Fruit fly (Drosophila melanogaster) whole organism, embryonic: ENCODE results near the gene Rab40.
A peak's percentile ranks its signal among the peaks of the same experiment; 100 is the strongest.

Experiments
- Awh ChIP-seq: fragments of 200-800 bp; sonication (Bioruptor generic); IDR thresholded peaks from 2 replicates; pipeline ENCODE4, ENCODE4 v1.3.6; 2022; ENCODE audit warnings: missing biosample characterization, missing genetic modification characterization
- CG11723 ChIP-seq: fragments of 200-800 bp; sonication (Bioruptor generic); optimal IDR thresholded peaks from 2 replicates; lab custom pipeline; 2017; ENCODE audit warnings: missing biosample characterization, mild to moderate bottlenecking, missing genetic modification characterization
- CG12219 ChIP-seq: fragments of 200-800 bp; sonication (Bioruptor generic); optimal IDR thresholded peaks from 3 replicates; lab custom pipeline; 2018; ENCODE audit warnings: missing biosample characterization, mild to moderate bottlenecking, missing genetic modification characterization
- CG12942 ChIP-seq: fragments of 200-800 bp; sonication (Bioruptor generic); optimal IDR thresholded peaks from 3 replicates; lab custom pipeline; 2016; ENCODE audit warnings: missing biosample characterization, missing genetic modification characterization
- CG13296 ChIP-seq: fragments of 200-800 bp; sonication (Bioruptor generic); optimal IDR thresholded peaks from 3 replicates; lab custom pipeline; 2018; ENCODE audit warnings: missing biosample characterization, mild to moderate bottlenecking, missing genetic modification characterization
- CG15073 ChIP-seq: fragments of 200-800 bp; sonication (Bioruptor generic); optimal IDR thresholded peaks from 2 replicates; lab custom pipeline; 2016; ENCODE audit warnings: missing biosample characterization, missing genetic modification characterization
- CG2712 ChIP-seq: fragments of 200-800 bp; optimal IDR thresholded peaks from 3 replicates; lab custom pipeline; 2019; ENCODE audit warnings: missing biosample characterization, mild to moderate bottlenecking, missing genetic modification characterization, moderate library complexity
- CG2889 ChIP-seq: fragments of 200-800 bp; sonication (Bioruptor generic); IDR thresholded peaks from 3 replicates; pipeline ENCODE4 v1.3.6; 2022; ENCODE audit warnings: missing biosample characterization, missing genetic modification characterization
- CG3065 ChIP-seq: fragments of 200-800 bp; sonication (Bioruptor generic); optimal IDR thresholded peaks from 2 replicates; lab custom pipeline; 2016; ENCODE audit warnings: missing biosample characterization, missing genetic modification characterization
- CG31388 ChIP-seq: fragments of 200-800 bp; sonication (Bioruptor generic); optimal IDR thresholded peaks from 2 replicates; lab custom pipeline; 2016; ENCODE audit warnings: missing biosample characterization, missing genetic modification characterization
- CG33213 ChIP-seq: fragments of 200-800 bp; sonication (Bioruptor generic); optimal IDR thresholded peaks from 3 replicates; lab custom pipeline; 2016; ENCODE audit warnings: missing biosample characterization, missing genetic modification characterization
- CG6654 ChIP-seq: fragments of 200-800 bp; sonication (Bioruptor generic); optimal IDR thresholded peaks from 2 replicates; lab custom pipeline; 2017; ENCODE audit warnings: missing biosample characterization, mild to moderate bottlenecking, missing genetic modification characterization
- CG6765 ChIP-seq: fragments of 200-800 bp; sonication (Bioruptor generic); optimal IDR thresholded peaks from 3 replicates; lab custom pipeline; 2017; ENCODE audit warnings: missing biosample characterization, mild to moderate bottlenecking, missing genetic modification characterization
- CG7987 ChIP-seq: fragments of 200-800 bp; sonication (Bioruptor generic); optimal IDR thresholded peaks from 2 replicates; lab custom pipeline; 2018; ENCODE audit warnings: missing biosample characterization, mild to moderate bottlenecking, missing genetic modification characterization, moderate library complexity
- CG9609 ChIP-seq: fragments of 200-800 bp; sonication (Bioruptor generic); optimal IDR thresholded peaks from 3 replicates; lab custom pipeline; 2016; ENCODE audit warnings: missing biosample characterization, missing genetic modification characterization
- Chrac-16 ChIP-seq: fragments of 200-800 bp; sonication (Bioruptor generic); optimal IDR thresholded peaks from 3 replicates; lab custom pipeline; 2016; ENCODE audit warnings: missing biosample characterization, missing genetic modification characterization
- Dip2 ChIP-seq: fragments of 200-800 bp; sonication (Bioruptor generic); IDR thresholded peaks from 2 replicates; pipeline ENCODE4 v1.3.6; 2022; ENCODE audit warnings: missing biosample characterization, missing genetic modification characterization
- ERR ChIP-seq: fragments of 200-800 bp; sonication (Bioruptor generic); optimal IDR thresholded peaks from 2 replicates; lab custom pipeline; 2016; ENCODE audit warnings: missing biosample characterization, missing genetic modification characterization
- Ets65A ChIP-seq: fragments of 200-800 bp; sonication (Bioruptor generic); peaks from one replicate; lab custom pipeline; 2016; ENCODE audit warnings: missing biosample characterization, missing genetic modification characterization
- Fer2 ChIP-seq: fragments of 200-800 bp; sonication (Bioruptor generic); optimal IDR thresholded peaks from 2 replicates; lab custom pipeline; 2018; ENCODE audit warnings: missing biosample characterization, mild to moderate bottlenecking, missing genetic modification characterization, moderate library complexity
- HLH54F ChIP-seq: fragments of 200-800 bp; sonication (Bioruptor generic); optimal IDR thresholded peaks from 3 replicates; lab custom pipeline; 2016; ENCODE audit warnings: missing biosample characterization, missing genetic modification characterization
- Hand ChIP-seq: fragments of 200-800 bp; sonication (Bioruptor generic); optimal IDR thresholded peaks from 2 replicates; lab custom pipeline; 2017; ENCODE audit warnings: mild to moderate bottlenecking, missing biosample characterization, missing genetic modification reagents, missing genetic modification characterization
- Hmr ChIP-seq: fragments of 200-800 bp; sonication (Bioruptor generic); optimal IDR thresholded peaks from 3 replicates; lab custom pipeline; 2017; ENCODE audit warnings: mild to moderate bottlenecking, missing biosample characterization, missing genetic modification reagents, missing genetic modification characterization
- Hr39 ChIP-seq: fragments of >200 bp; optimal IDR thresholded peaks from 2 replicates; lab custom pipeline; 2017
- Kr ChIP-seq: fragments of 200-800 bp; sonication (Bioruptor generic); optimal IDR thresholded peaks from 2 replicates; lab custom pipeline; 2017; ENCODE audit warnings: missing biosample characterization, mild to moderate bottlenecking, missing genetic modification characterization
- Spps ChIP-seq: fragments of 200-800 bp; sonication (Bioruptor generic); optimal IDR thresholded peaks from 2 replicates; lab custom pipeline; 2018; ENCODE audit warnings: missing biosample characterization, mild to moderate bottlenecking, missing genetic modification characterization
- Taf1 ChIP-seq: fragments of 200-800 bp; sonication (Bioruptor generic); IDR thresholded peaks from 2 replicates; pipeline ENCODE4 v1.3.6; 2022; ENCODE audit warnings: missing biosample characterization, missing genetic modification characterization
- Tbp ChIP-seq: fragments of >200 bp; optimal IDR thresholded peaks from 2 replicates; lab custom pipeline; 2018; ENCODE audit warnings: missing biosample characterization, missing genetic modification characterization
- bigmax ChIP-seq: fragments of 200-800 bp; sonication (Bioruptor generic); optimal IDR thresholded peaks from 2 replicates; lab custom pipeline; 2018; ENCODE audit warnings: missing biosample characterization, mild to moderate bottlenecking, missing genetic modification characterization
- bsh ChIP-seq, 2 experiments: fragments of 200-800 bp; sonication (Bioruptor generic); optimal IDR thresholded peaks; 2 replicates each; lab custom pipeline; 2017 to 2018; ENCODE audit warnings: mild to moderate bottlenecking in 2 of 2, missing biosample characterization in 2 of 2, missing genetic modification characterization in 2 of 2, moderate library complexity in 1 of 2
- caup ChIP-seq: fragments of 200-800 bp; sonication (Bioruptor generic); optimal IDR thresholded peaks from 3 replicates; lab custom pipeline; 2017; ENCODE audit warnings: missing biosample characterization, mild to moderate bottlenecking, missing genetic modification characterization, moderate library complexity; ENCODE audit not compliant: severe bottlenecking
- corto ChIP-seq: fragments of 200-800 bp; sonication (Bioruptor generic); optimal IDR thresholded peaks from 2 replicates; lab custom pipeline; 2016; ENCODE audit warnings: missing biosample characterization, mild to moderate bottlenecking, missing genetic modification characterization, moderate library complexity
- croc ChIP-seq: fragments of 200-800 bp; sonication (Bioruptor generic); conservative IDR thresholded peaks from 3 replicates; pipeline ENCODE4 v1.3.6; 2022; ENCODE audit warnings: missing biosample characterization, missing genetic modification characterization
- dati ChIP-seq: fragments of 200-800 bp; sonication (Bioruptor generic); IDR thresholded peaks from 2 replicates; pipeline ENCODE4 v1.3.6; 2022; ENCODE audit warnings: missing biosample characterization, missing genetic modification characterization
- dmrt11E ChIP-seq: fragments of 200-800 bp; sonication (Bioruptor generic); optimal IDR thresholded peaks from 3 replicates; lab custom pipeline; 2018; ENCODE audit warnings: missing biosample characterization, mild to moderate bottlenecking, missing genetic modification characterization, moderate library complexity
- eve ChIP-seq, 2 experiments: fragments of >200 bp; optimal IDR thresholded peaks; 2 replicates each; lab custom pipeline; 2017; ENCODE audit warnings: missing biosample characterization in 2 of 2, missing genetic modification characterization in 2 of 2
- hb ChIP-seq: fragments of 200-800 bp; sonication (Bioruptor generic); IDR thresholded peaks from 3 replicates; pipeline ENCODE4 v1.3.6; 2022; ENCODE audit warnings: missing biosample characterization, missing genetic modification characterization; ENCODE audit not compliant: partially characterized antibody
- oc ChIP-seq: fragments of 200-800 bp; sonication (Bioruptor generic); optimal IDR thresholded peaks from 2 replicates; lab custom pipeline; 2018; ENCODE audit warnings: missing biosample characterization, mild to moderate bottlenecking, missing genetic modification characterization, moderate library complexity
- otp ChIP-seq: fragments of 200-800 bp; sonication (Bioruptor generic); IDR thresholded peaks from 3 replicates; pipeline ENCODE4, ENCODE4 v1.3.6; 2022; ENCODE audit warnings: missing biosample characterization, missing genetic modification characterization
- pan ChIP-seq, 4 experiments: fragments of >200 bp in 3 of 4; fragments of 200-800 bp in 1 of 4; sonication (Bioruptor generic) in 1 of 4; optimal IDR thresholded peaks in 3 of 4; IDR thresholded peaks in 1 of 4; 2 replicates each; pipeline versions ENCODE4 v1.3.6 to Lab custom; 2017 to 2022; ENCODE audit warnings: missing biosample characterization in 2 of 4, missing genetic modification characterization in 2 of 4, mixed read lengths in 1 of 4
- ranshi ChIP-seq: fragments of 200-800 bp; sonication (Bioruptor generic); IDR thresholded peaks from 2 replicates; pipeline ENCODE4 v1.3.6; 2022; ENCODE audit warnings: missing biosample characterization, missing genetic modification characterization
- row ChIP-seq: fragments of 200-800 bp; sonication (Bioruptor generic); IDR thresholded peaks from 3 replicates; pipeline ENCODE4 v1.3.6; 2022; ENCODE audit warnings: missing biosample characterization, missing genetic modification characterization
- salm ChIP-seq: fragments of 200-800 bp; sonication (Bioruptor generic); optimal IDR thresholded peaks from 2 replicates; lab custom pipeline; 2018; ENCODE audit warnings: missing biosample characterization, mild to moderate bottlenecking, missing genetic modification characterization
- schlank ChIP-seq: fragments of 200-800 bp; sonication (Bioruptor generic); optimal IDR thresholded peaks from 2 replicates; lab custom pipeline; 2018; ENCODE audit warnings: missing biosample characterization, mild to moderate bottlenecking, missing genetic modification characterization
- stwl ChIP-seq: fragments of 200-800 bp; sonication (Bioruptor generic); optimal IDR thresholded peaks from 3 replicates; lab custom pipeline; 2018; ENCODE audit warnings: missing biosample characterization, mild to moderate bottlenecking, missing genetic modification characterization, moderate library complexity
- tgo ChIP-seq: fragments of 200-800 bp; sonication (Bioruptor generic); IDR thresholded peaks from 3 replicates; pipeline ENCODE4 v1.3.6; 2022; ENCODE audit warnings: missing biosample characterization, missing genetic modification characterization
- tna ChIP-seq: fragments of 200-800 bp; sonication (Bioruptor generic); IDR thresholded peaks from 2 replicates; pipeline ENCODE4 v1.3.6; 2022; ENCODE audit warnings: missing biosample characterization, missing genetic modification characterization; ENCODE audit not compliant: partially characterized antibody
- unc-4 ChIP-seq: fragments of 200-800 bp; sonication (Bioruptor generic); IDR thresholded peaks from 2 replicates; pipeline ENCODE4 v1.3.6; 2022; ENCODE audit warnings: missing biosample characterization, missing genetic modification characterization; ENCODE audit not compliant: partially characterized antibody
- z ChIP-seq: fragments of 200-800 bp; sonication (Bioruptor generic); IDR thresholded peaks from 3 replicates; pipeline ENCODE4 v1.3.6; 2022; ENCODE audit warnings: missing biosample characterization, missing genetic modification characterization
- zfh2 ChIP-seq: fragments of 200-800 bp; sonication (Bioruptor generic); optimal IDR thresholded peaks from 2 replicates; lab custom pipeline; 2016; ENCODE audit warnings: missing biosample characterization, missing genetic modification characterization

The Rab40 gene

dm6 chrX:12472244-12472736, 9.4 kb upstream of the Rab40 start (continued):
- peak; percentile 75 to 93 for TF ChIP-seq bsh (GFP tag; optimal IDR thresholded peaks at IDR 0.05; lab: Kevin White, UChicago)
- TF ChIP-seq CG6765 (GFP tag; lab: Kevin White, UChicago) = peak; percentile 92
- TF ChIP-seq CG12942 (GFP tag; lab: Kevin White, UChicago) = peak; percentile 89
- peak; percentile 70 for TF ChIP-seq CG3065 (GFP tag; lab: Kevin White, UChicago)
- no peak for TF ChIP-seq unc-4
- peak; percentile 94 for TF ChIP-seq Taf1 (GFP tag; lab: Robert Waterston, UW)
- peak; percentile 95 for TF ChIP-seq CG13296 (GFP tag; lab: Kevin White, UChicago)
- TF ChIP-seq oc (tag; lab: Kevin White, UChicago) = peak; percentile 91
- peak; percentile 96 for TF ChIP-seq Hmr
- peak; percentile 73 for TF ChIP-seq Spps (tag; lab: Kevin White, UChicago)
- TF ChIP-seq hb (GFP tag; lab: Robert Waterston, UW) = no peak
- TF ChIP-seq caup (GFP tag; lab: Kevin White, UChicago) = peak; percentile 95
- TF ChIP-seq ERR (GFP tag; lab: Kevin White, UChicago) = no peak
- peak; percentile 92 for TF ChIP-seq schlank (tag; lab: Kevin White, UChicago)
- TF ChIP-seq zfh2 (GFP tag; lab: Kevin White, UChicago) = peak; percentile 70
- TF ChIP-seq stwl (tag; lab: Kevin White, UChicago) = peak; percentile 4
- no peak for TF ChIP-seq Tbp (GFP tag; lab: Kevin White, UChicago)
- TF ChIP-seq CG33213 (GFP tag; lab: Kevin White, UChicago) = no peak
- no peak for TF ChIP-seq Hr39 (lab: Kevin White, UChicago)
- TF ChIP-seq croc = peak; percentile 89
- TF ChIP-seq CG12219 (GFP tag; lab: Kevin White, UChicago) = peak; percentile 90
- peak; percentile 76 for TF ChIP-seq CG6654 (GFP tag; lab: Kevin White, UChicago)
- peak; percentile 98 for TF ChIP-seq row (GFP tag; lab: Robert Waterston, UW)
- TF ChIP-seq CG2712 (tag; lab: Kevin White, UChicago) = peak; percentile 96
- TF ChIP-seq Ets65A = peak; percentile 95
- peak; percentile 83 for TF ChIP-seq CG7987
- no peak for TF ChIP-seq tna (GFP tag; lab: Robert Waterston, UW)
- TF ChIP-seq CG11723 (GFP tag; lab: Kevin White, UChicago) = peak; percentile 85
- peak; percentile 92 for TF ChIP-seq Fer2 (tag; lab: Kevin White, UChicago)
- TF ChIP-seq pan (optimal IDR thresholded peaks at IDR 0.05; lab: Kevin White, UChicago) = no peak
- peak in 1 of 2 experiments; percentile 96 for TF ChIP-seq pan (GFP tag; optimal IDR thresholded peaks at IDR 0.05 in 1 of 2, IDR thresholded peaks at IDR 0.05 in 1 of 2)
- TF ChIP-seq bigmax (GFP tag; lab: Kevin White, UChicago) = peak; percentile 41
- peak; percentile 89 for TF ChIP-seq corto (GFP tag; lab: Kevin White, UChicago)
- TF ChIP-seq ranshi = peak; percentile 96
- TF ChIP-seq Chrac-16 (GFP tag; lab: Kevin White, UChicago) = peak; percentile 91
- peak; percentile 83 for TF ChIP-seq otp
- TF ChIP-seq eve (GFP tag; optimal IDR thresholded peaks at IDR 0.05; lab: Kevin White, UChicago) = peak in 1 of 2 experiments; percentile 97
- peak; percentile 85 for TF ChIP-seq salm
- TF ChIP-seq CG31388 (GFP tag; lab: Kevin White, UChicago) = peak; percentile 72
- no peak for TF ChIP-seq Kr
- peak; percentile 29 for TF ChIP-seq CG9609 (GFP tag; lab: Kevin White, UChicago)
- TF ChIP-seq z (GFP tag; lab: Robert Waterston, UW) = no peak
- peak; percentile 64; the same call in 1 of the 2 replicates for TF ChIP-seq dati (GFP tag; lab: Robert Waterston, UW)
- peak; percentile 60 for TF ChIP-seq Dip2 (GFP tag; lab: Robert Waterston, UW)
- peak; percentile 68 for TF ChIP-seq HLH54F (GFP tag; lab: Kevin White, UChicago)
- TF ChIP-seq Awh (GFP tag; lab: Robert Waterston, UW) = peak; percentile 93
- peak; percentile 92 for TF ChIP-seq Hand (GFP tag; lab: Kevin White, UChicago)
- TF ChIP-seq CG15073 = peak; percentile 48
- TF ChIP-seq CG2889 (GFP tag; lab: Robert Waterston, UW) = peak; percentile 93
- peak; percentile 74 for TF ChIP-seq dmrt11E (tag; lab: Kevin White, UChicago)
- TF ChIP-seq tgo (GFP tag; lab: Robert Waterston, UW) = peak; percentile 96
